Fruit fly (Drosophila melanogaster) S2 (cell line): ENCODE results near the gene U4-U6-60K.

Source experiments
- CG8478 ChIP-seq: fragments of >200 bp; optimal IDR thresholded peaks from 2 replicates; lab custom pipeline; 2018
- CTCF ChIP-seq, 2 experiments: fragments of >200 bp; optimal IDR thresholded peaks; 2 replicates each; lab custom pipeline; 2018

DNA sequence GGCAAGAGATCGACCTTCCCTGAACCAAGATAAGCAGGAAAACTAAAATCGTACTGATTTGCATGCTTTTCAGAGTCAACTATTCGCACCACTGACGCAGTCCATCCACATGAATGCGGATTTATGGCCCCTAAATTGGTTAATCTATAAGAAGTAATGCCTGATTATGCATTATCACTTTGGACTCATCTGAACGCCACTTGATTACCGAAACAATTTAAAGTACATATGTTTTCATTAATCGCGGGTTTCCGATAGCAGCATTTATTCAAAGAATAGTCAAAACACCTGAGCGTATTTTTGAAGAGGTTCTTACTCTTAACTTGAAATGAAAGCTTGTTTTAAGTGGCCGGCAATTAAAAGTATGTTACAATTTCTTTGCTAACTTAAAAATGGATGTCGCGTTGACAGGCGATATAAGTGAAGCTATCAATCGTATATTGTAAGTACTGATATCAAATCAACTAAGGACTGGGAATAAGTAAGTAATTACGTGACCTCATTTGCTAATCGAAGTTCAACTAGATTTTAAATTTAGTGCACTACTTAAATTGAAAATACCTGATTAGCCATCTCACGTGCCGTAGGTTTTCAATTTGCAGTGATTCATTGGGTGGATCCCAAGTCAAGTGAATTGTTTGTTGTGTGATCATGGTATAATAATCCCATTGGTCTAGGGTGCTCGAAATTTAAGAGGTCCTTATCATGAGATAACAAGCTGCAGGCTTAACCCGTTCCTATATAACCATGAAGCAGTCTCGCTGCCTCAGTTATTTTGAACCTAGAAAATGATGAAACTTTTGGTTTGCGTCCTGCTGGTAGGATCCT, 35.6 kb upstream of the U4-U6-60K start, which contains the start of the genes Jon74E and CG7542:
- TF ChIP-seq CG8478 (lab: Kevin White, UChicago) (no peak), CTCF (optimal IDR thresholded peaks at IDR 0.05; lab: Kevin White, UChicago) (no peak)
